Worm (Caenorhabditis elegans) whole organism, L4 larva: Measurements from ENCODE around the gene tra-3.

Source experiments
- D1046.2 ChIP-seq: fragments of 200-800 bp; sonication (Bioruptor generic); IDR thresholded peaks from 2 replicates; pipeline ENCODE4 v1.3.6; 2022; ENCODE audit warnings: missing genetic modification characterization, missing compliant biosample characterization
- F37D6.2 ChIP-seq: sonication (generic microtip); optimal IDR thresholded peaks from 2 replicates; lab custom pipeline; 2016; ENCODE audit warnings: mild to moderate bottlenecking, missing genetic modification characterization, missing compliant biosample characterization
- F44E2.7 ChIP-seq: fragments of 200-800 bp; sonication (Bioruptor generic); IDR thresholded peaks from 2 replicates; pipeline ENCODE4 v2.1.2; 2022; ENCODE audit warnings: missing genetic modification characterization, missing compliant biosample characterization
- F49E8.2 ChIP-seq: sonication (generic microtip); optimal IDR thresholded peaks from 2 replicates; lab custom pipeline; 2016; ENCODE audit warnings: missing compliant biosample characterization, mild to moderate bottlenecking, missing genetic modification characterization, borderline replicate concordance
- R02D3.7 ChIP-seq: fragments of 150-350 bp; sonication (generic microtip); optimal IDR thresholded peaks from 3 replicates; lab custom pipeline; 2014; ENCODE audit warnings: missing biosample characterization, missing genetic modification characterization
- T26A8.4 ChIP-seq: fragments of 200-800 bp; sonication (Bioruptor generic); IDR thresholded peaks from 2 replicates; pipeline ENCODE4 v1.3.6; 2022; ENCODE audit warnings: missing genetic modification characterization, missing compliant biosample characterization
- Y105C5A.15 ChIP-seq: fragments of 200-800 bp; sonication (Bioruptor generic); IDR thresholded peaks from 2 replicates; pipeline ENCODE4 v1.3.6; 2022; ENCODE audit warnings: missing genetic modification characterization, missing compliant biosample characterization
- Y5F2A.4 ChIP-seq: fragments of 200-800 bp; sonication (Bioruptor generic); optimal IDR thresholded peaks from 2 replicates; lab custom pipeline; 2018; ENCODE audit warnings: mild to moderate bottlenecking, missing genetic modification characterization, missing compliant biosample characterization
- Y75B8A.6 ChIP-seq: fragments of 200-800 bp; sonication (Bioruptor generic); IDR thresholded peaks from 2 replicates; pipeline ENCODE4 v1.3.6; 2022; ENCODE audit warnings: missing genetic modification reagents, missing genetic modification characterization, missing compliant biosample characterization
- aha-1 ChIP-seq: fragments of 150-350 bp; peaks from one replicate; lab custom pipeline; 2014; ENCODE audit warnings: missing biosample characterization, missing genetic modification characterization
- ama-1 ChIP-seq: fragments of 150-350 bp; optimal IDR thresholded peaks from 2 replicates; lab custom pipeline; 2014; ENCODE audit warnings: inconsistent platforms, mixed read lengths
- ceh-20 ChIP-seq: fragments of 200-800 bp; sonication (Bioruptor generic); IDR thresholded peaks from 2 replicates; pipeline ENCODE4 v1.3.6; 2022; ENCODE audit warnings: missing genetic modification reagents, missing genetic modification characterization, missing compliant biosample characterization
- ceh-44 ChIP-seq: fragments of 200-800 bp; sonication (Bioruptor generic); IDR thresholded peaks from 2 replicates; pipeline ENCODE4 v1.3.6; 2022; ENCODE audit warnings: missing genetic modification reagents, missing genetic modification characterization, missing compliant biosample characterization
- ceh-82 ChIP-seq: sonication (generic microtip); optimal IDR thresholded peaks from 2 replicates; lab custom pipeline; 2017; ENCODE audit warnings: missing biosample characterization, missing genetic modification characterization
- ces-1 ChIP-seq: fragments of 150-350 bp; sonication (generic microtip); optimal IDR thresholded peaks from 4 replicates; lab custom pipeline; 2014; ENCODE audit warnings: missing biosample characterization, missing genetic modification reagents, missing genetic modification characterization
- cey-2 ChIP-seq: sonication (generic microtip); optimal IDR thresholded peaks from 3 replicates; lab custom pipeline; 2017; ENCODE audit warnings: missing genetic modification characterization, mild to moderate bottlenecking, missing compliant biosample characterization, antibody characterized with exemption, borderline replicate concordance; ENCODE audit not compliant: insufficient read depth
- daf-12 ChIP-seq: fragments of 150-350 bp; optimal IDR thresholded peaks from 2 replicates; lab custom pipeline; 2014; ENCODE audit warnings: missing biosample characterization, missing genetic modification reagents, missing genetic modification characterization
- dmd-6 ChIP-seq: fragments of 200-800 bp; sonication (Bioruptor generic); IDR thresholded peaks from 2 replicates; pipeline ENCODE4 v1.3.6; 2022; ENCODE audit warnings: missing genetic modification reagents, missing genetic modification characterization, missing compliant biosample characterization
- dmd-9 ChIP-seq: fragments of 200-800 bp; sonication (Bioruptor generic); IDR thresholded peaks from 2 replicates; pipeline ENCODE4 v1.3.6; 2022; ENCODE audit warnings: missing genetic modification reagents, missing genetic modification characterization, missing compliant biosample characterization
- dpl-1 ChIP-seq: fragments of 150-350 bp; optimal IDR thresholded peaks from 2 replicates; lab custom pipeline; 2014; ENCODE audit warnings: missing biosample characterization, missing genetic modification reagents, missing genetic modification characterization
- egl-27 ChIP-seq: sonication (generic microtip); optimal IDR thresholded peaks from 3 replicates; lab custom pipeline; 2017; ENCODE audit warnings: missing biosample characterization, missing genetic modification reagents, missing genetic modification characterization
- egl-43 ChIP-seq: fragments of 200-800 bp; sonication (Bioruptor generic); IDR thresholded peaks from 2 replicates; pipeline ENCODE4 v1.3.6; 2022; ENCODE audit warnings: missing genetic modification reagents, missing genetic modification characterization, missing compliant biosample characterization
- fkh-10 ChIP-seq: fragments of 150-350 bp; optimal IDR thresholded peaks from 2 replicates; lab custom pipeline; 2014; ENCODE audit warnings: missing biosample characterization, missing genetic modification reagents, missing genetic modification characterization
- hif-1 ChIP-seq, 2 experiments: sonication (generic microtip); optimal IDR thresholded peaks; 2 replicates each; lab custom pipeline; 2016 to 2017; ENCODE audit warnings: missing compliant biosample characterization in 2 of 2, missing genetic modification characterization in 2 of 2, missing genetic modification reagents in 2 of 2, missing genotype in 2 of 2, mild to moderate bottlenecking in 1 of 2
- hlh-11 ChIP-seq: fragments of 200-800 bp; sonication (Bioruptor generic); optimal IDR thresholded peaks from 2 replicates; lab custom pipeline; 2018; ENCODE audit warnings: mild to moderate bottlenecking, missing genetic modification characterization, missing compliant biosample characterization
- jun-1 ChIP-seq: fragments of 150-350 bp; optimal IDR thresholded peaks from 2 replicates; lab custom pipeline; 2014; ENCODE audit warnings: missing biosample characterization, missing genetic modification reagents, missing genetic modification characterization
- lin-1 ChIP-seq: fragments of 200-800 bp; sonication (Bioruptor generic); IDR thresholded peaks from 2 replicates; pipeline ENCODE4 v1.3.6; 2022; ENCODE audit warnings: missing genetic modification reagents, missing genetic modification characterization, missing compliant biosample characterization
- lin-13 ChIP-seq: fragments of 150-350 bp; optimal IDR thresholded peaks from 2 replicates; lab custom pipeline; 2014; ENCODE audit warnings: missing biosample characterization, missing genetic modification reagents, missing genetic modification characterization
- lir-3 ChIP-seq: sonication (generic microtip); optimal IDR thresholded peaks from 2 replicates; lab custom pipeline; 2016; ENCODE audit warnings: mild to moderate bottlenecking, missing genetic modification characterization, missing compliant biosample characterization
- lsy-2 ChIP-seq, 2 experiments: fragments of 150-350 bp in 1 of 2; sonication (generic microtip) in 1 of 2; optimal IDR thresholded peaks; 2 replicates each; lab custom pipeline; 2014 to 2017; ENCODE audit warnings: missing biosample characterization in 2 of 2, missing genetic modification characterization in 2 of 2
- mdl-1 ChIP-seq, 2 experiments: fragments of 150-350 bp in 1 of 2; sonication (generic microtip) in 1 of 2; optimal IDR thresholded peaks; 2 replicates each; lab custom pipeline; 2014 to 2017; ENCODE audit warnings: missing biosample characterization in 2 of 2, missing genetic modification characterization in 2 of 2
- mep-1 ChIP-seq: fragments of 150-350 bp; sonication (generic microtip); optimal IDR thresholded peaks from 3 replicates; lab custom pipeline; 2014; ENCODE audit warnings: missing biosample characterization, missing genetic modification characterization
- mxl-3 ChIP-seq: fragments of 200-800 bp; sonication (Bioruptor generic); optimal IDR thresholded peaks from 2 replicates; lab custom pipeline; 2018; ENCODE audit warnings: mild to moderate bottlenecking, missing genetic modification characterization, missing compliant biosample characterization
- nhr-11 ChIP-seq: fragments of 150-350 bp; optimal IDR thresholded peaks from 2 replicates; lab custom pipeline; 2014; ENCODE audit warnings: missing biosample characterization, missing genetic modification characterization
- nhr-237 ChIP-seq: sonication (generic microtip); optimal IDR thresholded peaks from 2 replicates; lab custom pipeline; 2017; ENCODE audit warnings: missing biosample characterization, missing genetic modification characterization
- nhr-41 ChIP-seq: fragments of 200-800 bp; sonication (Bioruptor generic); IDR thresholded peaks from 2 replicates; pipeline ENCODE4 v1.3.6; 2022; ENCODE audit warnings: missing genetic modification reagents, missing genetic modification characterization, missing compliant biosample characterization
- nhr-42 ChIP-seq: fragments of 200-800 bp; sonication (Bioruptor generic); IDR thresholded peaks from 2 replicates; pipeline ENCODE4 v1.3.6; 2022; ENCODE audit warnings: missing genetic modification characterization, missing compliant biosample characterization
- nhr-6 ChIP-seq: fragments of 150-350 bp; optimal IDR thresholded peaks from 2 replicates; lab custom pipeline; 2014; ENCODE audit warnings: missing biosample characterization, missing genetic modification characterization
- pha-4 ChIP-seq, 2 experiments: fragments of 150-350 bp in 1 of 2; fragments of 200-800 bp in 1 of 2; sonication (Bioruptor generic) in 1 of 2; IDR thresholded peaks in 1 of 2; optimal IDR thresholded peaks in 1 of 2; 2 replicates each; pipeline versions ENCODE4 v1.3.6 to Lab custom; 2014 to 2022; ENCODE audit warnings: missing genetic modification characterization in 2 of 2, missing genetic modification reagents in 2 of 2, missing biosample characterization in 1 of 2, missing compliant biosample characterization in 1 of 2
- pqm-1 ChIP-seq: sonication (generic microtip); optimal IDR thresholded peaks from 2 replicates; lab custom pipeline; 2017; ENCODE audit warnings: missing biosample characterization, missing genetic modification characterization
- rbr-2 ChIP-seq: sonication (generic microtip); optimal IDR thresholded peaks from 2 replicates; lab custom pipeline; 2016; ENCODE audit warnings: missing genotype, missing genetic modification characterization, missing compliant biosample characterization
- saeg-2 ChIP-seq: fragments of 200-800 bp; sonication (Bioruptor generic); IDR thresholded peaks from 2 replicates; pipeline ENCODE4 v1.3.6; 2022; ENCODE audit warnings: missing genetic modification reagents, missing genetic modification characterization, missing compliant biosample characterization
- spr-1 ChIP-seq: sonication (generic microtip); optimal IDR thresholded peaks from 2 replicates; lab custom pipeline; 2016; ENCODE audit warnings: mild to moderate bottlenecking, missing genetic modification characterization, missing compliant biosample characterization
- tag-97 ChIP-seq: fragments of 200-800 bp; sonication (Bioruptor generic); IDR thresholded peaks from 2 replicates; pipeline ENCODE4 v1.3.6; 2022; ENCODE audit warnings: missing genetic modification characterization, missing compliant biosample characterization
- unc-130 ChIP-seq: sonication (generic microtip); optimal IDR thresholded peaks from 2 replicates; lab custom pipeline; 2016; ENCODE audit warnings: missing genetic modification reagents, missing genetic modification characterization, missing compliant biosample characterization
- vab-7 ChIP-seq: fragments of 200-800 bp; sonication (Bioruptor generic); IDR thresholded peaks from 2 replicates; pipeline ENCODE4 v1.3.6; 2022; ENCODE audit warnings: missing genetic modification reagents, missing genetic modification characterization, missing compliant biosample characterization
- zag-1 ChIP-seq: fragments of 150-350 bp; optimal IDR thresholded peaks from 2 replicates; lab custom pipeline; 2014; ENCODE audit warnings: missing biosample characterization, missing genetic modification characterization
- zfp-3 ChIP-seq: fragments of 200-800 bp; sonication (Bioruptor generic); conservative IDR thresholded peaks from 2 replicates; pipeline ENCODE4 v1.3.6; 2022; ENCODE audit warnings: missing genetic modification reagents, missing genetic modification characterization, missing compliant biosample characterization
- zip-11 ChIP-seq: fragments of 200-800 bp; sonication (Bioruptor generic); IDR thresholded peaks from 2 replicates; pipeline ENCODE4 v1.3.6; 2022; ENCODE audit warnings: missing genetic modification characterization, missing compliant biosample characterization
- ztf-7 ChIP-seq: fragments of 150-350 bp; optimal IDR thresholded peaks from 2 replicates; lab custom pipeline; 2014; ENCODE audit warnings: missing biosample characterization, missing genetic modification characterization

The tra-3 gene

ce11 chrIV:14464065-14464567 is 20.1 kb upstream of the tra-3 start, which contains the start of gene dld-1 (continued):
- TF ChIP-seq Y75B8A.6 (GFP tag; lab: Robert Waterston, UW), result no peak
- TF ChIP-seq hlh-11, result peak; percentile 84
- peak; percentile 96 for TF ChIP-seq nhr-6 (tag; lab: Kevin White, UChicago)
- TF ChIP-seq F49E8.2 (tag; lab: Kevin White, UChicago), result peak; percentile 46
- no peak for TF ChIP-seq dmd-9
- TF ChIP-seq T26A8.4 (GFP tag; lab: Robert Waterston, UW), result peak; percentile 87; the same call in 1 of the 2 replicates
- TF ChIP-seq ces-1 (GFP tag; lab: Kevin White, UChicago), result peak; percentile 85
- TF ChIP-seq zfp-3, result 0 out of 2 replicates have a peak, but pooled peaks have one; percentile 33
- peak; percentile 90 for TF ChIP-seq nhr-11 (tag; lab: Kevin White, UChicago)
- peak; percentile 99 for TF ChIP-seq aha-1
- 0 out of 2 replicates have a peak, but pooled peaks have one; percentile 51 for TF ChIP-seq D1046.2 (GFP tag; lab: Robert Waterston, UW)
- TF ChIP-seq Y105C5A.15, result 0 out of 2 replicates have a peak, but pooled peaks have one; percentile 23
- peak; percentile 82 for TF ChIP-seq pha-4 (GFP tag; IDR thresholded peaks at IDR 0.05; lab: Robert Waterston, UW)
- peak; percentile 92 for TF ChIP-seq pha-4 (tag; optimal IDR thresholded peaks at IDR 0.05; lab: Kevin White, UChicago)
- TF ChIP-seq R02D3.7 (tag; lab: Kevin White, UChicago), result peak; percentile 95
- no peak for TF ChIP-seq Y5F2A.4 (GFP tag; lab: Kevin White, UChicago)
- TF ChIP-seq rbr-2 (tag; lab: Kevin White, UChicago), result peak; percentile 86
- peak; percentile 67 for TF ChIP-seq unc-130 (GFP tag; lab: Kevin White, UChicago)
- no peak for TF ChIP-seq pqm-1 (tag; lab: Kevin White, UChicago)
- no peak for TF ChIP-seq ceh-82 (tag; lab: Kevin White, UChicago)
- peak; percentile 99 for TF ChIP-seq fkh-10 (GFP tag; lab: Kevin White, UChicago)
- TF ChIP-seq lir-3 (tag; lab: Kevin White, UChicago), result no peak
- TF ChIP-seq cey-2 (tag; lab: Kevin White, UChicago), result no peak
- TF ChIP-seq egl-27, result no peak
- TF ChIP-seq spr-1 (tag; lab: Kevin White, UChicago), result peak; percentile 21
- no peak for TF ChIP-seq daf-12 (tag; lab: Kevin White, UChicago)
- TF ChIP-seq mdl-1 (tag; optimal IDR thresholded peaks at IDR 0.05; lab: Kevin White, UChicago), result peak in 1 of 2 experiments; percentile 79
- TF ChIP-seq dpl-1, result peak; percentile 100
- TF ChIP-seq nhr-41 (GFP tag; lab: Robert Waterston, UW), result no peak
- no peak for TF ChIP-seq zip-11
- peak; percentile 89 to 97 for TF ChIP-seq lsy-2 (tag; optimal IDR thresholded peaks at IDR 0.05; lab: Kevin White, UChicago)
- 0 out of 2 replicates have a peak, but pooled peaks have one; percentile 39 for TF ChIP-seq vab-7 (GFP tag; lab: Robert Waterston, UW)
- TF ChIP-seq ceh-20, result peak; percentile 75; the same call in 1 of the 2 replicates
- TF ChIP-seq ceh-44 (GFP tag; lab: Robert Waterston, UW), result 0 out of 2 replicates have a peak, but pooled peaks have one; percentile 12
- peak; percentile 88 for TF ChIP-seq jun-1
- TF ChIP-seq F44E2.7 (GFP tag; lab: Robert Waterston, UW), result no peak
- TF ChIP-seq mep-1 (tag; lab: Kevin White, UChicago), result peak; percentile 97
- TF ChIP-seq dmd-6 (GFP tag; lab: Robert Waterston, UW), result peak; percentile 70
- TF ChIP-seq hif-1 (tag; optimal IDR thresholded peaks at IDR 0.05; lab: Kevin White, UChicago), result peak in 1 of 2 experiments; percentile 80
- TF ChIP-seq zag-1, result peak; percentile 61
- TF ChIP-seq lin-1, result peak; percentile 62; the same call in 1 of the 2 replicates
- TF ChIP-seq ama-1 (lab: Kevin White, UChicago), result peak; percentile 88
- peak; percentile 96 for TF ChIP-seq ztf-7 (tag; lab: Kevin White, UChicago)
- TF ChIP-seq F37D6.2 (tag; lab: Kevin White, UChicago), result peak; percentile 82
- TF ChIP-seq egl-43 (GFP tag; lab: Robert Waterston, UW), result no peak; the same call in 1 of the 2 replicates
- no peak for TF ChIP-seq nhr-237
- TF ChIP-seq tag-97 (GFP tag; lab: Robert Waterston, UW), result no peak
- peak; percentile 31 for TF ChIP-seq mxl-3 (GFP tag; lab: Kevin White, UChicago)
- peak; percentile 97 for TF ChIP-seq lin-13 (GFP tag; lab: Kevin White, UChicago)
- TF ChIP-seq saeg-2 (GFP tag; lab: Robert Waterston, UW), result 0 out of 2 replicates have a peak, but pooled peaks have one; percentile 54
- TF ChIP-seq nhr-42 (GFP tag; lab: Robert Waterston, UW), result no peak
